Fruit fly (Drosophila melanogaster) whole organism: Measurements from ENCODE around the gene Acat1.

ENCODE experiments used
- CG8478 ChIP-seq: fragments of >200 bp; optimal IDR thresholded peaks from 2 replicates; lab custom pipeline; 2018; ENCODE audit warnings: inconsistent platforms
- Dll ChIP-seq: fragments of >200 bp; optimal IDR thresholded peaks from 2 replicates; lab custom pipeline; 2017
- EcR ChIP-seq, 2 experiments: fragments of >200 bp; optimal IDR thresholded peaks; 2 replicates each; lab custom pipeline; 2017; ENCODE audit warnings: missing biosample characterization in 2 of 2, missing genetic modification characterization in 2 of 2, missing genetic modification reagents in 2 of 2
- pan ChIP-seq: fragments of >200 bp; optimal IDR thresholded peaks from 2 replicates; lab custom pipeline; 2017
- psq ChIP-seq: fragments of >200 bp; optimal IDR thresholded peaks from 2 replicates; lab custom pipeline; 2017
- usp ChIP-seq: fragments of >200 bp; optimal IDR thresholded peaks from 2 replicates; lab custom pipeline; 2017; ENCODE audit warnings: missing biosample characterization, missing genetic modification characterization, mixed read lengths

Gene Acat1

DNA sequence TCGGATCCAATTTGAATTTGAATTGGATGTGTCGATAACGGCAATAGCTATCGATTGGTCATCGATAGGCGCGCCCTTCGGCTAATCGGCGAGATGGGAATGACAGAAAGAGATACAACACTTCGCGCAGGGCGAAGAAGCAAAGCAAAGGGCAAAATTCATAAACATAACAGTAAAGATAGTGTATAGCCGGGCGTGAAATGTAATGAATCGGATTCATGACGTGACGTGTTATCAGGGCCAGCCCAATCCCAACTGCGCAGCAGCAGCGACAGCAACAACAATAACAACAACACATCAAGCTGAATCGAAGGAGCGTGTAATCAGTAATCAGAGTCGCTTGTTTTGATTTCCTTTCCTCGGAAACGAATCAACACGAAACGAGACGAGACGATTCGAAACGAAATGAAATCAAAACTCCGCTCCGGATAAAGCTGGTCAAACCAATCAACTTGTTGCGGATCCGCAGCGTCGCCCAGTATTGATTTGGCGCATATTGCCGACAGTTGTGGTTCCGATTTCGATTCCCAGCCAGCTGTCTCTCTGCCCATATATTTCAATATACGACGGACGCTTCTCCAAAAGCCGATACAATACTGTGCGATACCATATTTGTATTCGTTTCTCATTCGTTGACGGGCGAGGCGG is 23.5 kb upstream of the Acat1 start, which contains the start of gene snz:
snz (plus strand) TSS at position 107 of the 648 bp plus-strand sequence.
- TF ChIP-seq usp (GFP tag; lab: Kevin White, UChicago) (no peak), CG8478 (lab: Kevin White, UChicago) (no peak), psq (no peak), EcR (GFP tag; optimal IDR thresholded peaks at IDR 0.05; lab: Kevin White, UChicago) (no peak), Dll (lab: Kevin White, UChicago) (no peak), pan (no peak)

DNA sequence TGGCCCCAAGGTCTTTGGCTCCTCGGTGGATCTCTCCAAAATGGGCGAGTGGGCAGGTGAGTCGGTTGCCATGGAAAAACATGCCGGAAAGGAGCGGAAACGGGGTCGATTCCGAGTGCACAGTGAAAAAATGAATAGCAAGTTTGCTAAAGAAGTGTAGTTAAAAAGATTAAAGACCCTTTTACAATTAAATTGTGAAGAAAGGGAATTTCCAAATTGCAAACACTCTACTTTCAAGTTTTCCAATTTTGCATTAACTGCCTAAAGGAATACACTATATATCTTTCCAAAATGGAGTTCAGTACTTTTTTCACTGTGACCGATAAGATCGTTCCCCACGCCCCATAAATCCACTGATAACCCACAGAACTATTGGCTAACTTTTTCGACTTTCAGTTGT is 20.9 kb upstream of the Acat1 start:
- TF ChIP-seq usp (GFP tag; lab: Kevin White, UChicago) = no peak
- no peak for TF ChIP-seq EcR (GFP tag; optimal IDR thresholded peaks at IDR 0.05; lab: Kevin White, UChicago)
- TF ChIP-seq CG8478 (lab: Kevin White, UChicago) = no peak
- no peak for TF ChIP-seq psq
- TF ChIP-seq Dll (lab: Kevin White, UChicago) = no peak
- TF ChIP-seq pan = no peak

DNA sequence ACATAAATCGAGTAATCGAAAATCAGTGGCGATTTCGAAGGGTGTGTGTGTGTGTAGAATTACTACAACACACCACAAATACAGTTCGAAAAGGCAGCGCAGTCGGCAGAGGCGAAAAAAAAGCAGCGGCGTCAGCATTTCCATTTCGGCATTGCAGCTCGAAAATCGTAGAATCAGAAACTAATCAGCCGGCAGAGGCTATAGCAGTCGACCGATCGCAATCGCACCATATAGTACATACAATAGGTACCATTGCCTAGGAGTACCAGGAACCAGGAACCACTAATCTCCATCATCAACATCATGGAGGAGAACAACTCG is 20.4 kb upstream of the Acat1 start:
- TF ChIP-seq Dll (lab: Kevin White, UChicago) (no peak), CG8478 (lab: Kevin White, UChicago) (no peak), EcR (GFP tag; optimal IDR thresholded peaks at IDR 0.05; lab: Kevin White, UChicago) (no peak), usp (GFP tag; lab: Kevin White, UChicago) (no peak), pan (no peak), psq (no peak)

DNA sequence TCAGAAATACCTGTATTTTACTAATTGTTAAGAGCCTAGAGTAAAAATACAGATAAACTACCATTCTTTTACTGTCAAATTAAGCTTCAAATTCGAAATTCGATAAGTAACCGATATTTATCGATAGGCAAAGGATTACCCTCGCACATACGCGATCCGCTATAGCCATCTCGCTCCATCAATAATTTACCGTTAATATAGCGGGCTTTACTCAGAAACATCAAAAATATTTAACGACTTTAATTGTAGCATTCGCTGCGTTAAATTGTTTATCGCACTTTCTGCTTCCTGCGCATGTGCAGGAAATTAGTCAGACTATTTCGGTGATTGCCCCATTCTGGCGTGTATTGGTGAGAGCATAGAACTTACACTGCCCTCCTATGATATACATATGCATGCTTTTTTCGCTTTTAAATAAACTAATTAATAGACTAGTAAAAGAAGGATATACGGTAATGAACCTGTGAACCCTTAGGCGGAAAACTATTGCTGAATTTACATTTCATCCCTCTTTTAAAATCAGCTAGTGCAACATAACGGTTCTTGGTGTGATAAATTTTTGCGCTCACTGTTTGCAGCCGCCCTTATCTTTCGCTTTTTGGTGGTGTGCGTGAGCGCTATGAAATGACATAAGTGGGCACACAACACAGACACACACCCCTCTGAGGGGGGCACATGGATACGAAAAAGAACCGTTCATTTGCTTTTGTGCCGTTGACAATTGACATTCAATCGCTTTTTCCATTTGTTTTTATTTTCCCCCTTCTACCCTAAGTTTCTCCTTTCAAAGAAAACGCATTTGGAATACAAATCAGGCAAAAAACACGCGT is 19.9 kb upstream of the Acat1 start, which contains the start of the genes dpr14 and spidey:
dpr14 (minus strand) TSS at position 48 of the 830 bp plus-strand sequence.
spidey (plus strand) TSS at position 693 of the 830 bp plus-strand sequence.
- TF ChIP-seq pan (no peak), Dll (lab: Kevin White, UChicago) (no peak), psq (no peak), EcR (GFP tag; optimal IDR thresholded peaks at IDR 0.05; lab: Kevin White, UChicago) (no peak), CG8478 (lab: Kevin White, UChicago) (no peak), usp (GFP tag; lab: Kevin White, UChicago) (no peak)

DNA sequence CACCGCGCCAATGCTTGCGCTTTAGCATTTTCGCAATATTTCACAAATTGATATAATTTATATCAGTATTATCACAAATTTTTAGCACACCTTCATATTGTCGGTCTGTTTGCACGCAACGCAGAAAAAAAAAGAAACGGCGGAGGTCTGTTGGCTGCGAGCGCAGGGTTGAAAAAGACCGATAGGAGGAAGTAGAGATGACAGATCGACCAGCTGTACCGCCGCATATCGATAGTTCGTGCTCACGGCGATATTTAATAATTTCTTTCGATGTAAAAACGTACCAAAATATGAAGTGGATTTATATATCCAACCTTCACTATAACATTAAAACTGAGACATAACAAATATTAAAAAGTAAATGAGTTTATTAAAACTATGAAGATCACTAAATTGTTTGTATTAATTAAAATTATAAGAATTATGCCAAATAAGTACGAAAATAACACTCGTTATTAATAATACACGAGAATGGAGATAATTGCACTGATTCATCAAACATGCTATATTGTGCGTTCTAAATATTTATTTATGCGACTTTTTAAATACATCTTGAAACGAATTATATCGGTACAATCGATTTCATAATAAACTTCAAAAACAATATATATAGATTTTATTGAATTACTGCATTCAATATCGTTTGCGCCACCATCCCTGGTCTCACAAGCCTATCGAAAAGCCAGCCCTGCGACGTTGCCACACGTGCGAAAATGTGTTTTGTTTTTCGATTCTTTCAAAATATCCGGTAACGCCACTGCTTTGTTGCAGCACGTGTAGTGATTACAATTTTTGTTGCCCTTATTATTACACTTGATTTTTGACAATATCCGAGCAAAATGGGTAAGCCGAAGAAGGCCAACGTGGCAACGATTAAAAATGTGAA is 12.8 kb upstream of the Acat1 start, which contains the start of the genes RpS6 and bys:
RpS6 (minus strand) TSS at position 179 of the 886 bp plus-strand sequence.
bys (plus strand) TSS at position 728 of the 886 bp plus-strand sequence.
- TF ChIP-seq CG8478 (lab: Kevin White, UChicago) (no peak), pan (no peak), psq (no peak), Dll (lab: Kevin White, UChicago) (no peak)

DNA sequence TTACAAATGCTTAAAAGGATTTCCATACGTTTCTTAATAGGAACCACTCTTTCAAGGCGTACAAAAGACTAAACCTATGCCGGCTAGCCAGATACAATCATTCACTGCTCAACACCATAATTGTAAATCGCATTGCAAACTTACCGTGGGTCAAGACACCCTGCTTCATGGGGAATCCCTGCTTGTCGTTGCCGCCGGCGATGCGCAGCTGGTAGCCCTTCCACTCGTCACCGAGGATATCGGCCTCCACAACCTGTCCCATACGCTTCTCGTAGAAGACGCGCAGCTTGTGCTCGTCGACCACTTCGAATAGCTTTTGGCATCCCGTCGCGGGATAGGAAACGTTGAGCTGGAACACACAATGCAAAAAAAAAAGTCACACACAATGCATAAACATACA is 12.1 kb upstream of the Acat1 start:
- TF ChIP-seq Dll (lab: Kevin White, UChicago) (no peak), pan (no peak), usp (GFP tag; lab: Kevin White, UChicago) (no peak), CG8478 (lab: Kevin White, UChicago) (no peak), psq (no peak), EcR (GFP tag; optimal IDR thresholded peaks at IDR 0.05; lab: Kevin White, UChicago) (no peak)

DNA sequence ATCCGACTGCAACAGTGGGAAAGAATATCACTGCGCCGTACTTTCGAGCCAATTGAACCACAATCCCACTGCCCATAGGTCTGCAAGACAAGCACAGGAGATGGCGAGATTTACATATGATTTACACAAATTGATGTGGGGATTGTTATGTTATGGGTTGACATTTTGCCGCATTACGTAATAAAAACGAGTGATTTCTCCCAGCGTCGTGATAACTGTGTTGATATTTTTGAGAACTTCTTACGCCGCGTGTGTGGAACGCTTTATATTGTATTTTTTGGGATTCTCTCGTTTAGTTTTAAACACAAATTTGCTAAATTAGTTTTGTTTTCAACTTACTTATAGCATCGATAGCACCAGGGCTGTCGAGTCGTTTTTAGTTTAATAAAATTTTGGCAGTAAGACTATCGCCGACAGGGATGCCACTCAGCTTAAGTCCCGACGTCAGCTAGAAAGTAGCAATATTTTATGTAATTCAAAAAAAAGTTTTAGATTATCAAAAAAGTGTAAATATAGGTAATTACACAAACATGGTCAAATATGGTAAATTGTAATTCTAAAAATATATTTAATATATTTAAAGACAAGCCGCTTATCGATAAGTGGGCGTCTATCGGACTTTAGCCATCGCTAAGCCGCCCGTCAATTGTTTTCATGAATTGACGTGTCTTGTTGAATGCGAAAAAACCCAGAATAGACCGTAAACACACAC is 5.0 kb upstream of the Acat1 start, which contains the start of the genes CG45089, ND-MNLL and p115:
CG45089 (minus strand) TSS at position 388 of the 712 bp plus-strand sequence.
ND-MNLL (minus strand) TSS at position 388 of the 712 bp plus-strand sequence.
p115 (plus strand) TSS at position 621 of the 712 bp plus-strand sequence.
- no peak for TF ChIP-seq psq
- TF ChIP-seq CG8478 (lab: Kevin White, UChicago) = no peak

DNA sequence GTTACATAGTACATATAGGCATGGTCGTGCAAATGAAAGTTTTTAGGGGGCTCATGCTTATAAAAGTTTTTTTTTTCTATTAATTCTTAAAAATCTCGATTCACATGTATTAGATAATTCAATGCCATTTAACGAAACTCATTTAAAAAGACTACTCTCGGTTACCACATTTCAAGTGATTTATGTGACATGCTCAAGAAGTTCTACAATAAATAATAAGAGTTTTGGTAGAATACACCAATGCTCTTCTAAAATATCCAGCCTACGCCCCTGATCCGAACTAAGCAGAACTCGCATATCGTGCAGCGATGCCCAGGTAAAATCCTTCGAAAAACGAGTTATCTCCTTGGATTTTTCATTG is 3.9 kb upstream of the Acat1 start:
- no peak for TF ChIP-seq usp (GFP tag; lab: Kevin White, UChicago)
- TF ChIP-seq Dll (lab: Kevin White, UChicago) = no peak
- no peak for TF ChIP-seq CG8478 (lab: Kevin White, UChicago)
- TF ChIP-seq pan = no peak
- TF ChIP-seq EcR (GFP tag; optimal IDR thresholded peaks at IDR 0.05; lab: Kevin White, UChicago) = no peak
- no peak for TF ChIP-seq psq

DNA sequence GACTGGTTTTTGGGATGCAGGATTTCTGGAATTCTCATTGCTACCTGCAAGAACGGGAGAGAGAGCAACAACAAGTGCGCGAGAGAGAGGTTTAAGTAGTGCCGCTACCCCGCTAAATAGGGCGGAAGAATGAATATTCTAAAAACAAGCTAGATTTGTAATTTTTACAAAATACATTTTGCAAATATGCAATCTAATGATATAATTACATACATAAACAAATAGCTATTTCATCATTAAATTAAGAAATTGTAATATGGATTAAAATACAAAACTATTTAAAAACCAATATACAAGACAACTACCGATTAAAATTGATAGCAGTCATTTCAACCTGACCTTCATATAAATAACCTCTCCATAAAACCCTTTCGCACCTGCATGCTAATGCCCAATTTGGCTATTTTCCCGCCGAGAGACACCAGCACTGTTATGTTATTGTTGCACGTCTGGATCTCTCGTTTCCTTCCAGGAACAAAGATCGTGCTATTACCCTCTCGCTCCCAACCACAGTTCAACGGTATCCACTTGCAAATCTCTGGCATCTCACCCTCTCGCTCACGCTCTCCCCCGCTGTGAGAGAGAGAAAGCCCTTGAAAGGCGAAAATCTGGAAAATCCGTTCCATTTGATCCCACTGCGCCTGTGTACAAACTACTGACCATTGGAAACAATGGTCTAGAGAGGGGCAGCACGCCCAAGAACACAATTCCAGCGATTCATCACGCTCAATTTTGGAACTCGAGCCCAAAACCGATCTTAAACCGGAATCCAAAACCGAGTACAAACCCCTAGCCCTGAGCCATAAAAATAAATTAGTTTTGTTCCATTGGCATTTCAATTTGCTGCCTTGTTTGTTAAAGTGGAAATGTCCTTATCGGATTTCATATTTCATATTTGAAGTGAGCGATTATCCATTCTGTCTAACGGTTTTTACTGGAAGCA is 3.3 kb upstream of the Acat1 start, which contains the start of gene Nek2:
Nek2 (minus strand) TSS at position 51 of the 943 bp plus-strand sequence.
- TF ChIP-seq Dll (lab: Kevin White, UChicago) (no peak), pan (no peak), usp (GFP tag; lab: Kevin White, UChicago) (no peak), EcR (GFP tag; optimal IDR thresholded peaks at IDR 0.05; lab: Kevin White, UChicago) (no peak), psq (no peak), CG8478 (lab: Kevin White, UChicago) (no peak)

DNA sequence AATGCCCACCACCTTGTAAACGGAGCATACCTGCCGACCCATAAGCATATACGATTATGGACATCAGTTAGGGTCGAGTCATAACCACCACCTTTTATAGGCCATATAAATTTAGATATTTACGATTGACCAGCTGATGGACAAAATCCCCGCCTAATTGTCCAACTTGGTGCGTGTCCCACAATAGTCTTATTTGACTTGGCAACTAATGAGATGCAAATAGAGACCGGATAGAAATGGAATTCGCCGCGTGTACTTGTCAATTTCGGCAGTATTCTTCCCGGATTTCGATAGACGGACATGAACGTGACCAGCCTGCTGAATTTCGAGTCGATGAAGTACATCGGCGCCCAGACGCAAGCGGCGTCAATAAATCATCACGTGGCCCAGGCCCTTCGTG is 4.2 kb downstream of the Acat1 start, which contains the start of gene Ir7g:
Ir7g (plus strand) TSS at position 301 of the 400 bp plus-strand sequence.
- TF ChIP-seq Dll (lab: Kevin White, UChicago) (no peak), usp (GFP tag; lab: Kevin White, UChicago) (no peak), psq (no peak), pan (no peak), EcR (GFP tag; optimal IDR thresholded peaks at IDR 0.05; lab: Kevin White, UChicago) (no peak), CG8478 (lab: Kevin White, UChicago) (no peak)
